Fruit fly (Drosophila melanogaster) whole organism: Measurements from ENCODE around the gene dre4.
A peak's percentile ranks its signal among the peaks of the same experiment; 100 is the strongest.

Experiments used
- CG8478 ChIP-seq: fragments of >200 bp; optimal IDR thresholded peaks from 2 replicates; lab custom pipeline; 2018; ENCODE audit warnings: inconsistent platforms
- Dll ChIP-seq: fragments of >200 bp; optimal IDR thresholded peaks from 2 replicates; lab custom pipeline; 2017
- EcR ChIP-seq, 2 experiments: fragments of >200 bp; optimal IDR thresholded peaks; 2 replicates each; lab custom pipeline; 2017; ENCODE audit warnings: missing biosample characterization in 2 of 2, missing genetic modification characterization in 2 of 2, missing genetic modification reagents in 2 of 2
- pan ChIP-seq: fragments of >200 bp; optimal IDR thresholded peaks from 2 replicates; lab custom pipeline; 2017
- psq ChIP-seq: fragments of >200 bp; optimal IDR thresholded peaks from 2 replicates; lab custom pipeline; 2017
- usp ChIP-seq: fragments of >200 bp; optimal IDR thresholded peaks from 2 replicates; lab custom pipeline; 2017; ENCODE audit warnings: missing biosample characterization, missing genetic modification characterization, mixed read lengths

The dre4 gene

DNA sequence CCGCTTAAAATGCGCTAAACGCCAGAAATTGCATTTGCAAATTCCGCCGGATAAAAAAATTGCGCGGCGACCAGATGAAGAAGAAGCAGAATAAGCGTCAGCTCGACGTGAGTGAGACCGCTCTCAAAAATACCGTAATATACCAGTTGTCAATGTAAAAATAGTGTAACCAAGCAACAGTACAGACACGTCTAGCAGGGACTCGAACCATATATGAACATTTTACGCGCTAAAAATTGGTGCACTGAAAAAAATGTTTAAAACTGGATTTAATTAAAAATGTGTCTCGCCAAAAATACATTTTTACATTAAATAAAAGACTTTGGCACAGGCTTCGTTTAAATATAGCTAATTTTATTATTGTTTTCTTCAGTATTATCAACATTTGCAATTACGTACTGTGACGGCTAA is at the start of gene dre4:
Gene dre4, minus strand, starts transcription at position 98 of the 411 bp plus-strand sequence.
- no peak for TF ChIP-seq usp (GFP tag; lab: Kevin White, UChicago)

DNA sequence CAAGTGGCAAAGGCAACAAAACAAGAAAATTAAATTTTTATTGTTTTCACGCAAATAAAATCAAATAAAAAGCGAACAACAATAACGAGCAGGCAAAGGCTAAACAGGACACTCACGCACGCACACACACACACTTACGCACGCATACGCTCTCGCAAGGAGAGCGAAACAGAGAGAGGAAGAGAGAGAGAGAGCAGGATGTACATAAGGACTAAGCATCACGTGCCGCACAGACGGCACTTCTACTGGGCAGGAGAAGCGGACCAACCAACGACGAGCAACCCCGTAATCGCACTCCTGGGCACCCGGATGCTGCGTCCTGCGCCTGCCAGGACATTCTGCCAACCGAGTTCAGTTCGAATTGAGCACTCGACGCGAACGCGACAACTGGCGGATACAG is 44.8 kb upstream of the dre4 start, which contains the start of gene Dbx:
Gene Dbx, plus strand, starts transcription at position 365 of the 400 bp plus-strand sequence.
- TF ChIP-seq EcR (GFP tag; optimal IDR thresholded peaks at IDR 0.05; lab: Kevin White, UChicago): no peak
- TF ChIP-seq usp (GFP tag; lab: Kevin White, UChicago): no peak
- TF ChIP-seq Dll (lab: Kevin White, UChicago): no peak
- no peak for TF ChIP-seq pan (lab: Kevin White, UChicago)
- no peak for TF ChIP-seq psq (lab: Kevin White, UChicago)
- no peak for TF ChIP-seq CG8478 (lab: Kevin White, UChicago)

DNA sequence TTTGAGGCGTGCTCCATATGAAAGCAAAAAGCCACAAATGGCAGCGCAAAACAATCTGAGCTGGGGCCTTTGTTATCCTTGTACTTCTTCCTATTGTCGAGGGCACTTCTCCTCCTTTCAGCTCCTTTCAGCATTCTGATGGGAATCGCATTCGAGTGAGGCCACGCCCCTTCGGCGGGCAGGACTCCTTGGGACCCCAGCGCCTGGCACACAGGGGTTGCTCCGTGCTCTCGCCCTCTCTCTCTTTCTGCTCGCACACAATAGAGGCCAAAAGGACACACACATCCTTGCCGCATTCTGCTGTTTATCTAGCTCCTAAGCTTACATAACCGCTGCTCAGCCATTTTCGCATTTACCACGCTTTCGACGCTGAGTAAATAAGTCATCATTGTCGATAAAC is 43.9 kb upstream of the dre4 start:
- no peak for TF ChIP-seq EcR (GFP tag; optimal IDR thresholded peaks at IDR 0.05; lab: Kevin White, UChicago)
- TF ChIP-seq Dll (lab: Kevin White, UChicago): no peak
- no peak for TF ChIP-seq usp (GFP tag; lab: Kevin White, UChicago)
- no peak for TF ChIP-seq pan (lab: Kevin White, UChicago)
- TF ChIP-seq CG8478 (lab: Kevin White, UChicago): no peak

DNA sequence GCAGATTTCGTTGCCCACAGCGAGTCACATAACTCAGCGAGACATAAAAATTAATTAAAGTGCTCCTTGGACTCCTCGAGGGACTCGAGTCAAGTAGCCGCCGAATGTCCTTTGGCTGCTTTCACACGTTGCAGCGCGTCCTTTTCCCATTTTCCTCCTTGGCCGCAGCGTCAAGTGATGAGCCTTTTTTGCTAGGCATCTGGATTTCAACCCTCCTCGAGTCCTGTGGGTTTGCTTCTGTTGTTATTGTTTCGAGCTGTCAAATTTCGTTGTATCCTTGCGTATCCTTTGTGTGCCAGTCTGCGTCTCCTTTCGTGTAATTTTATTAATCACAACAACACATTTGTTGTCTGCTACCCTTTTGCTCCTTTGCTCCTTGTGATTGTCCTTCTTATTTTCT is 40.5 kb upstream of the dre4 start:
- TF ChIP-seq usp (GFP tag; lab: Kevin White, UChicago) (no peak), psq (lab: Kevin White, UChicago) (no peak), CG8478 (lab: Kevin White, UChicago) (no peak), Dll (lab: Kevin White, UChicago) (no peak), EcR (GFP tag; optimal IDR thresholded peaks at IDR 0.05; lab: Kevin White, UChicago) (no peak), pan (lab: Kevin White, UChicago) (no peak)

DNA sequence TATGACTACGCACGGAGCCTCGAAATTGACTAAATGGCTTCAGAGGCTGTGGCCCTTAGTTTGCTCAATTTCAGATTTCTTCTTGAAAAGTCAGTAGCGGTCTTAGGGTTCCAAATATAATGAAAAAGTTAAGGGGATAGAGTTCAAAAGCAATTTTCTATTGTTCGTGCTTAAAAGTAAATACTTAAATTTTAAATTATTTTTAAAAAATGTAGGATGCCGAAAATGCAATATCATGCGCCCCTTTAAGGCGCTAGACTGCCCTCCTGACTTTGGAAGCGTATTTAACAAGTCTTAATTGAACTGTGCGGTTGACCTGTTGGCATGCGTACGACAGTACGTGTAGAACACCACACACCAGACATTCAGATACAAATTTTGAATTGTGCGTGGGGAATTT is 38.6 kb upstream of the dre4 start:
- TF ChIP-seq CG8478 (lab: Kevin White, UChicago): no peak
- no peak for TF ChIP-seq usp (GFP tag; lab: Kevin White, UChicago)
- no peak for TF ChIP-seq Dll (lab: Kevin White, UChicago)
- TF ChIP-seq EcR (GFP tag; optimal IDR thresholded peaks at IDR 0.05; lab: Kevin White, UChicago): no peak
- TF ChIP-seq pan (lab: Kevin White, UChicago): no peak
- TF ChIP-seq psq (lab: Kevin White, UChicago): no peak

DNA sequence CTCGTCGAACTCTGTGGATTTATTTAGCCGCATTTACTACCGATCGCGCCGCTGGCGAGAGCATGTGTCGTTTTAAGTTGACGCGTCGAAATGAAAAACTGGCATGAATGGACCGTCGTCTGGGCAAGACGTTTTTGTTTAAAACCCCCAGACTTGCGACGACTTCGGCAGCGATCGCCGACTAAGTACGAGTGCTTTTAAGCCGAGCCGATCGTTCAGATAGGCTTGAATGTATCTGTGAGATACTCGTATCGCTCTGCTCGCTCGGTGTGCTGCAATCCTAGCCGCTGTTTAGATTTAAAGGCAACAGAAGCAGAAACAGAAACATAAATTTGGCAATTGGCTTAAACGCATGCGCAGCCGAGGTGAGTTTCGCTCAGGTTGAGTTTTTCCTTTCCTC is 34.0 kb upstream of the dre4 start, which contains the start of gene dsb:
Gene dsb, minus strand, starts transcription at position 91 of the 400 bp plus-strand sequence.
- TF ChIP-seq EcR (GFP tag; optimal IDR thresholded peaks at IDR 0.05; lab: Kevin White, UChicago): no peak
- TF ChIP-seq usp (GFP tag; lab: Kevin White, UChicago): no peak
- TF ChIP-seq pan (lab: Kevin White, UChicago): no peak
- TF ChIP-seq psq (lab: Kevin White, UChicago): no peak
- TF ChIP-seq CG8478 (lab: Kevin White, UChicago): no peak
- no peak for TF ChIP-seq Dll (lab: Kevin White, UChicago)

DNA sequence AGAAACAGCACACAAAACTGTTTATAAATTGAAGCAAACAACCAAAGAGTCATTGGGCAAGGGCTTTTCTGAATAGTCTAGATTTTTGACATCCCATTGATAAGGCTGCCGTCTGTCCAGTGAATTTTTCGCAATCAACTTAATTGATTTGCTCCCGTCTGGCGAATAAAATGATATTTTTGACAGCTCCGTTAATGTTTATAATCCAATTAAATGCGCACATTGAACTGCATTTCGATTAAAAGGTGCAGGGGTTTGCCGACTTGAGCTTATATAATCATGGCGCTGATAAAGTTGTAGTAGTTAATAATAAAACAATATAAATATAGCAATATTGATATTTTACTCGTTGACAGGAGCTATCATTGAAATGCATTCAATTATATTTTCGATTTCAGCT is 32.9 kb upstream of the dre4 start:
- TF ChIP-seq psq (lab: Kevin White, UChicago) (no peak), EcR (GFP tag; optimal IDR thresholded peaks at IDR 0.05; lab: Kevin White, UChicago) (no peak), usp (GFP tag; lab: Kevin White, UChicago) (no peak), CG8478 (lab: Kevin White, UChicago) (no peak), Dll (lab: Kevin White, UChicago) (no peak), pan (lab: Kevin White, UChicago) (no peak)

DNA sequence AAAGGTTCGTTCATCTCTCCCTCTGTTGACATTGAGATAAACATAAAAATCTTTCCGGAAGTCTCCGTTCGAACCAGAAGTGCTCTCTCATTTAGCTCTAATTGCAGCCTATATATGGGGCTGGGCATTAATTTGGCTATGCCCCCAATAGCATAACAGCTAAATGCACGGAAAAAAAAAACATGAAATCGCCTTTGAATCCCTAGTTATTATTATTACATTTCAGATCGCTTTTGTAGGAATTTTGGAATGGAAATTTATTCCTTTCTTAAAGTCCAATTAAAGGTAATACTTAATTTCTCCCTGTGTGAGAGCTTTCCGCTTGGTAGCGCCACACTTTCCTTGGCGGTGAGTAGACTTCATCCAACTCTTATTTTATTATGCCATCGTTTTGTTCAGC is 30.1 kb upstream of the dre4 start:
- no peak for TF ChIP-seq Dll (lab: Kevin White, UChicago)
- no peak for TF ChIP-seq usp (GFP tag; lab: Kevin White, UChicago)
- no peak for TF ChIP-seq EcR (GFP tag; optimal IDR thresholded peaks at IDR 0.05; lab: Kevin White, UChicago)

DNA sequence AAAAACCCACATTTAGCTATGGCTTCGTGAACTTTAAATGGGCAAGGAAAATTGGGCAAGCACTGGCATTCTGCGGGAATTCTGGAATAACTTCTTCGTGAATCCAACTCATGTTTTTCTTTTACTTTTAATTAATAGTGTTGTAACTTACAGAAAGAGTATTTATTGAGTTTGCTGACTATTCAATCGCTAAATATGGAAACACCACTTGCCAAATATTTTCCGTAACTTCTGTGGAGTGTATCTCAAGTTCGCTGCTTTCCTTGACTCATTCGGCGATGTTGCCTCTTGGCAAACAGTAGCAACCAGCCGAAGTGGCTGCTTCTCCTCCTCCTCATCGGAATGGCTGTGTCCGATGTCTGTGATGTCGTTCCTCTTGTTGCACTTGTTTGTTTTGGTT is 29.2 kb upstream of the dre4 start:
- TF ChIP-seq psq (lab: Kevin White, UChicago) (no peak), CG8478 (lab: Kevin White, UChicago) (no peak), usp (GFP tag; lab: Kevin White, UChicago) (no peak), EcR (GFP tag; optimal IDR thresholded peaks at IDR 0.05; lab: Kevin White, UChicago) (no peak), pan (lab: Kevin White, UChicago) (no peak), Dll (lab: Kevin White, UChicago) (no peak)

DNA sequence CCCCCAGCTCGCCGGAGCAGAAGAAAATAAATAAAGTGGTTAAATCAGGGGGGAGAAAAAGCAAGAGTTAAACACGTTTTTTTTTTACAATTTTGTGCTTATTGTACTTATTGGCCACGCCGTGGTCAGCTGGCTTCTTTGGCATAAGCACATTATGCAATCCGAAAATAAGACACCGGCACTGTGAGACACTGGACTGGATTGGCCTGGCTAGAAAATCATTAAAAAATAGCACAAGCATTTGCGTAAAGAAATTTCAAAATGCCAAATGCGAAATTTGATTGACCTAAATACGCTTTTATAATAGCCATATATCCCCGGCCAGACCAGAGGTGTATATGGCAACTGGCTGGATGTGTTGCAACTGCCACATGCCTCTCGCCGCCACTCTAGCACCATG is 28.3 kb upstream of the dre4 start:
- TF ChIP-seq usp (GFP tag; lab: Kevin White, UChicago) (no peak), EcR (GFP tag; optimal IDR thresholded peaks at IDR 0.05; lab: Kevin White, UChicago) (no peak), Dll (lab: Kevin White, UChicago) (no peak), psq (lab: Kevin White, UChicago) (no peak), pan (lab: Kevin White, UChicago) (no peak), CG8478 (lab: Kevin White, UChicago) (no peak)

DNA sequence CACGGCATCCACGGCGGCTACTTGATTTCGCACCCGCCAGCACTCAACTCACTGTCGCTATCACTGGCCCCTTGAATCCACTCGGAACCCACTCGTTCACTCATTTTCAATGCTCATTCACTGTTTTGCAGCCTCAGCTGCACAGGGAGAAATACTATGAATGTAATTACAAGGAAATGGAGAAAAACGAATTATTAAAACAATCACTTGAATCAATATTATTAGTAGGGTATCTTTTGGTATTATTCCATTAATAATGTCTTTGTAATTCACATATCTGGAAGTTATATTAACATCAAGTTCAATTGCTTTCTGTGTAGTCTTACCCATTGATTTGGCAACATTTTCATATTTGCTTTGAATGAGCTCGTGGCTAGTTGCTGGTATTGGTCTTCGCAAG is 24.5 kb upstream of the dre4 start:
- TF ChIP-seq usp (GFP tag; lab: Kevin White, UChicago): no peak
- TF ChIP-seq Dll (lab: Kevin White, UChicago): no peak
- TF ChIP-seq CG8478 (lab: Kevin White, UChicago): no peak
- TF ChIP-seq EcR (GFP tag; optimal IDR thresholded peaks at IDR 0.05; lab: Kevin White, UChicago): no peak
- no peak for TF ChIP-seq pan (lab: Kevin White, UChicago)
- no peak for TF ChIP-seq psq (lab: Kevin White, UChicago)

DNA sequence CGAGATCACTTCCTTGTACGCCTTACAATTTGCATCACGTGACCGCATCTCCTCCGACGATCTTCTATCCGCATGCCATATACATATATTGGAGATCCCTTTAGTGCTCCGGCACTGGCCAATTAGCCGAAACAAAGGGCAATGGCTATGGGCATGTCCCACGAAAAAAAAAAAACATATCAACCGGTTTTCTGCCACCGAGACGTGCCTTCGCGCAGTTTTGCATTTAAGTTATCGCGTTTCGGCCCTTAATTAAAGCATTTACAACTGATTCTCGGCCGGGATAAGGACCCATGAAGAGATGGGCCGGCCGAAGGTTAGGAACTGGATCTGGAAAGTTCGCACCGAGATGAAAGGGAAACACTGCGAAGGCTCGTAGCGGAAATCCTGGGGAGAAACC is 23.5 kb upstream of the dre4 start:
- TF ChIP-seq psq (lab: Kevin White, UChicago) (no peak), EcR (GFP tag; optimal IDR thresholded peaks at IDR 0.05; lab: Kevin White, UChicago) (no peak), pan (lab: Kevin White, UChicago) (no peak), usp (GFP tag; lab: Kevin White, UChicago) (no peak), Dll (lab: Kevin White, UChicago) (peak; percentile 13)
